Worm (Caenorhabditis elegans): ENCODE data around the gene F47B7.3.

The F47B7.3 gene

DNA sequence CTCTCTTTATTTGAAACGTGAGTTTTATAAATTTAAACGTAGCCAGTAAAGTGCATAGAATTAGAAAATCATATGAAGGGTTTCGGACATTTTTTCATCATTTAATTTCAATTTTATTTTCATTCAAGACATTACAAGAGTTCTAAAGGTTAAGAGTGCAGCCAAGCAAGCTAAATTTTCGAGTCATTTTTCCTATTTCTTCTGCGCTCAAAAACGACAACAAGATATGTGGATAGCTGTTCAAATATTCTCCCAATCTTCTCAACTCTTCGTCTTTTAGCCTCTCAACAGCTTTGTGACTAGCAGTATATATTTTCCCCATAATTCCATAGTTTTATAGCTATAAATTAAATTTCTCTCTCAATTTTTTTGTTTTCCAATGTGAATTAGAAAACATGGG, 19.5 kb upstream of the F47B7.3 start:
- no peak for TF ChIP-seq aly-2 (tag; optimal IDR thresholded peaks at IDR 0.05)
- no peak for TF ChIP-seq R02D3.7 (tag; optimal IDR thresholded peaks at IDR 0.05)
- TF ChIP-seq Y55F3AM.14 (GFP tag; optimal IDR thresholded peaks at IDR 0.05), result no peak
- no peak for TF ChIP-seq lin-39 (tag; optimal IDR thresholded peaks at IDR 0.05)
- TF ChIP-seq peb-1 (tag; optimal IDR thresholded peaks at IDR 0.05), result no peak
- TF ChIP-seq C34F6.9 (tag; optimal IDR thresholded peaks at IDR 0.05), result no peak
- no peak for TF ChIP-seq mab-5 (tag; optimal IDR thresholded peaks at IDR 0.05)
- no peak for TF ChIP-seq lin-13 (GFP tag; optimal IDR thresholded peaks at IDR 0.05)
- TF ChIP-seq unc-39 (tag; optimal IDR thresholded peaks at IDR 0.05), result no peak
- TF ChIP-seq mdl-1 (tag; optimal IDR thresholded peaks at IDR 0.05), result no peak
- TF ChIP-seq unc-62 (GFP tag; optimal IDR thresholded peaks at IDR 0.05), result no peak
- no peak for TF ChIP-seq nhr-25 (tag; optimal IDR thresholded peaks at IDR 0.05)
- TF ChIP-seq egl-27 (tag; optimal IDR thresholded peaks at IDR 0.05), result no peak
- TF ChIP-seq crh-2 (tag; optimal IDR thresholded peaks at IDR 0.05), result no peak
- no peak for TF ChIP-seq snpc-4 (tag; optimal IDR thresholded peaks at IDR 0.05)

DNA sequence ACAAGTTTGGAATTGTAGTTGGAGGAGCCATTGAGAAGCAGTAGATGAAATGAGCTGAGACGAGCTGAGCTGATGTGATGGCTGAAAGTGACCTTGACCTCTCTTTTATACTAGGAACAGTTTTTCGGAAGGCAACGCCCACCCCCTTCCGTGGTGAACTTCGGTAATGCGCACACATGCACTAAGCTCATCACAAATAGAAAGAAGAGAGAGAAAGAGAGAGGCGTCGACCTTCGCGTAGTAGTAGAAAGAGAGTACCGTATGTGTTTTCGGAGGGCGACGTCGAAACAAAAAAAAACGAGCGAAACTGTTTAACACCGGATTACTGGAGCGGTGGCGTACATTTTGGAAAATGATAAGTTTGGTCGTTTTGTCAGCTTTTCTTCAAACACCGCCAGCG, 16.8 kb upstream of the F47B7.3 start, which contains the start of gene marg-1:
marg-1 (minus strand) TSS at position 101 of the 400 bp plus-strand sequence.
- TF ChIP-seq ceh-82 (tag; optimal IDR thresholded peaks at IDR 0.05) (no peak), skn-1 (tag; optimal IDR thresholded peaks at IDR 0.05) (no peak), fos-1 (tag; optimal IDR thresholded peaks at IDR 0.05) (no peak), gmeb-1 (tag; optimal IDR thresholded peaks at IDR 0.05) (no peak), mdl-1 (tag; optimal IDR thresholded peaks at IDR 0.05) (no peak), nhr-25 (tag; optimal IDR thresholded peaks at IDR 0.05) (no peak), sma-9 (GFP tag; optimal IDR thresholded peaks at IDR 0.05) (no peak), sma-9 (tag; optimal IDR thresholded peaks at IDR 0.05) (no peak), aly-2 (tag; optimal IDR thresholded peaks at IDR 0.05) (no peak), mab-5 (tag; optimal IDR thresholded peaks at IDR 0.05) (no peak), alr-1 (tag; optimal IDR thresholded peaks at IDR 0.05) (no peak), mbf-1 (tag; optimal IDR thresholded peaks at IDR 0.05) (no peak), ztf-4 (tag; optimal IDR thresholded peaks at IDR 0.05) (no peak), nhr-21 (tag; optimal IDR thresholded peaks at IDR 0.05) (no peak), egl-27 (tag; optimal IDR thresholded peaks at IDR 0.05) (no peak), F13H6.1 (tag; optimal IDR thresholded peaks at IDR 0.05) (no peak), dmd-4 (tag; optimal IDR thresholded peaks at IDR 0.05) (no peak), lin-11 (tag; optimal IDR thresholded peaks at IDR 0.05) (no peak)

ce11 chrX:3773233-3773632, 9.0 kb upstream of the F47B7.3 start:
- TF ChIP-seq unc-62 (GFP tag; optimal IDR thresholded peaks at IDR 0.05) (no peak), blmp-1 (tag; optimal IDR thresholded peaks at IDR 0.05; ENCODE audit: insufficient read depth) (peak; percentile 32)

- TF ChIP-seq sma-9 (GFP tag; optimal IDR thresholded peaks at IDR 0.05) (peak; percentile 19), sma-9 (tag; optimal IDR thresholded peaks at IDR 0.05) (no peak), nhr-21 (tag; optimal IDR thresholded peaks at IDR 0.05) (no peak), crh-2 (tag; optimal IDR thresholded peaks at IDR 0.05) (peak; percentile 17), lsy-2 (tag; optimal IDR thresholded peaks at IDR 0.05) (peak in 1 of 2 experiments; percentile 21), unc-55 (GFP tag; optimal IDR thresholded peaks at IDR 0.05) (peak; percentile 64), nhr-77 (tag; optimal IDR thresholded peaks at IDR 0.05) (no peak), ztf-11 (tag; optimal IDR thresholded peaks at IDR 0.05) (no peak), gmeb-1 (tag; optimal IDR thresholded peaks at IDR 0.05) (peak; percentile 38), ztf-4 (tag; optimal IDR thresholded peaks at IDR 0.05) (no peak), alr-1 (tag; optimal IDR thresholded peaks at IDR 0.05) (no peak), C34F6.9 (tag; optimal IDR thresholded peaks at IDR 0.05) (peak; percentile 57), F13H6.1 (tag; optimal IDR thresholded peaks at IDR 0.05) (no peak), fos-1 (tag; optimal IDR thresholded peaks at IDR 0.05) (peak; percentile 13), aly-2 (tag; optimal IDR thresholded peaks at IDR 0.05) (no peak), elt-1 (tag; optimal IDR thresholded peaks at IDR 0.05) (no peak), unc-62 (GFP tag; optimal IDR thresholded peaks at IDR 0.05) (no peak), sem-4 (tag; optimal IDR thresholded peaks at IDR 0.05) (peak; percentile 15), zag-1 (tag; optimal IDR thresholded peaks at IDR 0.05) (no peak), nhr-237 (tag; optimal IDR thresholded peaks at IDR 0.05) (no peak), ZK546.5 (tag; optimal IDR thresholded peaks at IDR 0.05) (no peak)
These were observed 8.2 kb upstream of the F47B7.3 start, which contains the start of gene F47B7.2 for ce11 chrX:3772405-3772804. Gene F47B7.2, plus strand, starts transcription at chrX:3772762.

All from whole organism, L2 larva.